Fruit fly (Drosophila melanogaster) whole organism, embryonic: ENCODE measurements around the gene Gli.

Experiments
- Atf-2 ChIP-seq: fragments of 200-800 bp; sonication (Bioruptor generic); optimal IDR thresholded peaks from 2 replicates; lab custom pipeline; 2016; ENCODE audit warnings: missing biosample characterization, missing genetic modification characterization
- CG10147 ChIP-seq: fragments of 200-800 bp; sonication (Bioruptor generic); optimal IDR thresholded peaks from 2 replicates; lab custom pipeline; 2019; ENCODE audit warnings: missing biosample characterization, mild to moderate bottlenecking, missing genetic modification characterization, moderate library complexity
- CG11085 ChIP-seq: fragments of 200-800 bp; sonication (Bioruptor generic); IDR thresholded peaks from 2 replicates; pipeline ENCODE4 v1.3.6; 2022; ENCODE audit warnings: missing biosample characterization, missing genetic modification characterization
- CG11504 ChIP-seq: fragments of 200-800 bp; sonication (Bioruptor generic); optimal IDR thresholded peaks from 3 replicates; lab custom pipeline; 2019; ENCODE audit warnings: missing biosample characterization, mild to moderate bottlenecking, missing genetic modification characterization, moderate library complexity
- CG14014 ChIP-seq: fragments of 200-800 bp; sonication (Bioruptor generic); IDR thresholded peaks from 2 replicates; pipeline ENCODE4 v1.3.6; 2022; ENCODE audit warnings: missing biosample characterization, missing genetic modification characterization
- CG16863 ChIP-seq: fragments of 200-800 bp; sonication (Bioruptor generic); optimal IDR thresholded peaks from 3 replicates; lab custom pipeline; 2016; ENCODE audit warnings: missing biosample characterization, missing genetic modification characterization
- CG17359 ChIP-seq: fragments of 200-800 bp; sonication (Bioruptor generic); optimal IDR thresholded peaks from 3 replicates; lab custom pipeline; 2018; ENCODE audit warnings: missing biosample characterization, mild to moderate bottlenecking, missing genetic modification characterization, moderate library complexity
- CG17612 ChIP-seq: fragments of 200-800 bp; sonication (Bioruptor generic); IDR thresholded peaks from 2 replicates; pipeline ENCODE4 v1.3.6; 2022; ENCODE audit warnings: missing biosample characterization, missing genetic modification characterization
- CG18476 ChIP-seq: fragments of 200-800 bp; sonication (Bioruptor generic); optimal IDR thresholded peaks from 2 replicates; lab custom pipeline; 2016; ENCODE audit warnings: missing biosample characterization, mild to moderate bottlenecking, missing genetic modification characterization
- CG2889 ChIP-seq: fragments of 200-800 bp; sonication (Bioruptor generic); IDR thresholded peaks from 3 replicates; pipeline ENCODE4 v1.3.6; 2022; ENCODE audit warnings: missing biosample characterization, missing genetic modification characterization
- CG34224 ChIP-seq: fragments of 200-800 bp; sonication (Bioruptor generic); IDR thresholded peaks from 3 replicates; pipeline ENCODE4 v1.3.6; 2022; ENCODE audit warnings: missing biosample characterization, missing genetic modification characterization; ENCODE audit not compliant: partially characterized antibody
- CG4360 ChIP-seq: fragments of 200-800 bp; sonication (Bioruptor generic); IDR thresholded peaks from 2 replicates; pipeline ENCODE4 v1.3.6; 2022; ENCODE audit warnings: missing biosample characterization, missing genetic modification characterization
- CG6272 ChIP-seq: fragments of 200-800 bp; sonication (Bioruptor generic); IDR thresholded peaks from 2 replicates; pipeline ENCODE4 v1.3.6; 2022; ENCODE audit warnings: missing biosample characterization, missing genetic modification characterization
- CG6689 ChIP-seq: fragments of 200-800 bp; sonication (Bioruptor generic); IDR thresholded peaks from 2 replicates; pipeline ENCODE4 v1.3.6; 2022; ENCODE audit warnings: missing biosample characterization, missing genetic modification characterization
- CG7357 ChIP-seq: fragments of 200-800 bp; sonication (Bioruptor generic); IDR thresholded peaks from 3 replicates; pipeline ENCODE4 v1.3.6; 2022; ENCODE audit warnings: missing biosample characterization, missing genetic modification characterization
- CG8765 ChIP-seq: fragments of 200-800 bp; sonication (Bioruptor generic); IDR thresholded peaks from 2 replicates; pipeline ENCODE4 v1.3.6; 2022; ENCODE audit warnings: missing biosample characterization, missing genetic modification characterization
- CG9215 ChIP-seq: fragments of 200-800 bp; sonication (Bioruptor generic); IDR thresholded peaks from 2 replicates; pipeline ENCODE4 v1.3.6; 2022; ENCODE audit warnings: missing biosample characterization, missing genetic modification characterization
- CG9817 ChIP-seq: fragments of 200-800 bp; sonication (Bioruptor generic); optimal IDR thresholded peaks from 2 replicates; lab custom pipeline; 2018; ENCODE audit warnings: missing biosample characterization, mild to moderate bottlenecking, missing genetic modification characterization, moderate library complexity
- CoRest ChIP-seq: fragments of 200-800 bp; sonication (Bioruptor generic); optimal IDR thresholded peaks from 3 replicates; lab custom pipeline; 2018; ENCODE audit warnings: missing biosample characterization, mild to moderate bottlenecking, missing genetic modification characterization, moderate library complexity
- Dll ChIP-seq: fragments of 200-800 bp; sonication (Bioruptor generic); IDR thresholded peaks from 4 replicates; pipeline ENCODE4 v1.3.6; 2022; ENCODE audit warnings: missing biosample characterization, missing genetic modification characterization; ENCODE audit not compliant: partially characterized antibody
- E2f2 ChIP-seq: fragments of 200-800 bp; sonication (Bioruptor generic); IDR thresholded peaks from 2 replicates; pipeline ENCODE4 v1.3.6; 2022; ENCODE audit warnings: missing biosample characterization, missing genetic modification characterization
- MBD-R2 ChIP-seq: fragments of 200-800 bp; sonication (Bioruptor generic); IDR thresholded peaks from 2 replicates; pipeline ENCODE4 v1.3.6; 2022; ENCODE audit warnings: missing biosample characterization, missing genetic modification characterization
- Max ChIP-seq: fragments of 200-800 bp; sonication (Bioruptor generic); optimal IDR thresholded peaks from 2 replicates; lab custom pipeline; 2016; ENCODE audit warnings: missing biosample characterization, mild to moderate bottlenecking, missing genetic modification characterization
- Meics ChIP-seq: fragments of 200-800 bp; sonication (Bioruptor generic); optimal IDR thresholded peaks from 2 replicates; lab custom pipeline; 2017; ENCODE audit warnings: missing biosample characterization, mild to moderate bottlenecking, missing genetic modification characterization
- PHDP ChIP-seq: fragments of 200-800 bp; sonication (Bioruptor generic); optimal IDR thresholded peaks from 3 replicates; lab custom pipeline; 2018; ENCODE audit warnings: missing biosample characterization, mild to moderate bottlenecking, missing genetic modification characterization, moderate library complexity
- Scr ChIP-seq: fragments of 200-800 bp; sonication (Bioruptor generic); IDR thresholded peaks from 2 replicates; pipeline ENCODE4 v1.3.6; 2022; ENCODE audit warnings: missing biosample characterization, missing genetic modification characterization; ENCODE audit not compliant: partially characterized antibody
- Sry-β ChIP-seq: fragments of 200-800 bp; sonication (Bioruptor generic); optimal IDR thresholded peaks from 2 replicates; lab custom pipeline; 2018; ENCODE audit warnings: missing biosample characterization, mild to moderate bottlenecking, missing genetic modification characterization, moderate library complexity
- Tbp ChIP-seq: fragments of >200 bp; optimal IDR thresholded peaks from 2 replicates; lab custom pipeline; 2018; ENCODE audit warnings: missing biosample characterization, missing genetic modification characterization
- cad ChIP-seq: fragments of >200 bp; optimal IDR thresholded peaks from 2 replicates; lab custom pipeline; 2017; ENCODE audit warnings: missing biosample characterization, missing genetic modification characterization
- cas ChIP-seq: fragments of 200-800 bp; sonication (Bioruptor generic); IDR thresholded peaks from 2 replicates; pipeline ENCODE4 v1.3.6; 2022; ENCODE audit warnings: missing biosample characterization, missing genetic modification characterization
- chn ChIP-seq: fragments of 200-800 bp; sonication (Bioruptor generic); optimal IDR thresholded peaks from 2 replicates; lab custom pipeline; 2016; ENCODE audit warnings: missing biosample characterization, missing genetic modification characterization
- crol ChIP-seq: fragments of 200-800 bp; sonication (Bioruptor generic); IDR thresholded peaks from 2 replicates; pipeline ENCODE4 v1.3.6; 2022; ENCODE audit warnings: missing biosample characterization, missing genetic modification characterization
- da ChIP-seq: fragments of 200-800 bp; sonication (Bioruptor generic); optimal IDR thresholded peaks from 2 replicates; lab custom pipeline; 2016; ENCODE audit warnings: missing biosample characterization, missing genetic modification characterization
- dimm ChIP-seq: fragments of 200-800 bp; sonication (Bioruptor generic); IDR thresholded peaks from 2 replicates; pipeline ENCODE4 v1.3.6; 2022; ENCODE audit warnings: missing biosample characterization, missing genetic modification characterization
- fd64A ChIP-seq: fragments of 200-800 bp; sonication (Bioruptor generic); optimal IDR thresholded peaks from 3 replicates; lab custom pipeline; 2018; ENCODE audit warnings: missing biosample characterization, mild to moderate bottlenecking, missing genetic modification characterization
- gce ChIP-seq: fragments of 200-800 bp; sonication (Bioruptor generic); IDR thresholded peaks from 3 replicates; pipeline ENCODE4 v1.3.6; 2022; ENCODE audit warnings: missing biosample characterization, missing genetic modification characterization
- gfzf ChIP-seq: fragments of 200-800 bp; sonication (Bioruptor generic); optimal IDR thresholded peaks from 2 replicates; lab custom pipeline; 2016; ENCODE audit warnings: missing biosample characterization, mild to moderate bottlenecking, missing genetic modification characterization, moderate library complexity
- gsb ChIP-seq: fragments of 200-800 bp; sonication (Bioruptor generic); IDR thresholded peaks from 2 replicates; pipeline ENCODE4 v1.3.6; 2022; ENCODE audit warnings: missing biosample characterization, missing genetic modification characterization
- hbn ChIP-seq: fragments of 200-800 bp; sonication (Bioruptor generic); IDR thresholded peaks from 2 replicates; pipeline ENCODE4 v1.3.6; 2022; ENCODE audit warnings: missing biosample characterization, missing genetic modification characterization; ENCODE audit not compliant: partially characterized antibody
- inv ChIP-seq: fragments of 200-800 bp; sonication (Bioruptor generic); IDR thresholded peaks from 2 replicates; pipeline ENCODE4 v1.3.6; 2022; ENCODE audit warnings: missing biosample characterization, missing genetic modification characterization; ENCODE audit not compliant: partially characterized antibody
- knrl ChIP-seq: fragments of 200-800 bp; sonication (Bioruptor generic); IDR thresholded peaks from 3 replicates; pipeline ENCODE4 v1.3.6; 2022; ENCODE audit warnings: missing biosample characterization, missing genetic modification characterization; ENCODE audit not compliant: partially characterized antibody
- lola ChIP-seq, 3 experiments: fragments of >200 bp in 2 of 3; fragments of 200-800 bp in 1 of 3; sonication (Bioruptor generic) in 1 of 3; optimal IDR thresholded peaks; 2 replicates each; lab custom pipeline; 2017 to 2019; ENCODE audit warnings: missing biosample characterization in 3 of 3, missing genetic modification characterization in 3 of 3, mild to moderate bottlenecking in 1 of 3, moderate library complexity in 1 of 3
- oc ChIP-seq: fragments of 200-800 bp; sonication (Bioruptor generic); optimal IDR thresholded peaks from 2 replicates; lab custom pipeline; 2018; ENCODE audit warnings: missing biosample characterization, mild to moderate bottlenecking, missing genetic modification characterization, moderate library complexity
- repo ChIP-seq: fragments of 200-800 bp; sonication (Bioruptor generic); optimal IDR thresholded peaks from 2 replicates; lab custom pipeline; 2016; ENCODE audit warnings: missing biosample characterization, missing genetic modification characterization
- sens ChIP-seq: fragments of 200-800 bp; sonication (Bioruptor generic); peaks from one replicate; lab custom pipeline; 2016; ENCODE audit warnings: missing biosample characterization, missing genetic modification characterization
- tgo ChIP-seq: fragments of 200-800 bp; sonication (Bioruptor generic); IDR thresholded peaks from 3 replicates; pipeline ENCODE4 v1.3.6; 2022; ENCODE audit warnings: missing biosample characterization, missing genetic modification characterization
- zen ChIP-seq: fragments of 200-800 bp; sonication (Bioruptor generic); optimal IDR thresholded peaks from 3 replicates; lab custom pipeline; 2018; ENCODE audit warnings: missing biosample characterization, mild to moderate bottlenecking, missing genetic modification characterization, moderate library complexity
- zen2 ChIP-seq: fragments of 200-800 bp; sonication (Bioruptor generic); IDR thresholded peaks from 3 replicates; pipeline ENCODE4 v1.3.6; 2022; ENCODE audit warnings: missing biosample characterization, missing genetic modification characterization; ENCODE audit not compliant: partially characterized antibody
- zf30C ChIP-seq: fragments of 200-800 bp; sonication (Bioruptor generic); optimal IDR thresholded peaks from 3 replicates; lab custom pipeline; 2018; ENCODE audit warnings: missing biosample characterization, mild to moderate bottlenecking, missing genetic modification characterization

Gene Gli

DNA sequence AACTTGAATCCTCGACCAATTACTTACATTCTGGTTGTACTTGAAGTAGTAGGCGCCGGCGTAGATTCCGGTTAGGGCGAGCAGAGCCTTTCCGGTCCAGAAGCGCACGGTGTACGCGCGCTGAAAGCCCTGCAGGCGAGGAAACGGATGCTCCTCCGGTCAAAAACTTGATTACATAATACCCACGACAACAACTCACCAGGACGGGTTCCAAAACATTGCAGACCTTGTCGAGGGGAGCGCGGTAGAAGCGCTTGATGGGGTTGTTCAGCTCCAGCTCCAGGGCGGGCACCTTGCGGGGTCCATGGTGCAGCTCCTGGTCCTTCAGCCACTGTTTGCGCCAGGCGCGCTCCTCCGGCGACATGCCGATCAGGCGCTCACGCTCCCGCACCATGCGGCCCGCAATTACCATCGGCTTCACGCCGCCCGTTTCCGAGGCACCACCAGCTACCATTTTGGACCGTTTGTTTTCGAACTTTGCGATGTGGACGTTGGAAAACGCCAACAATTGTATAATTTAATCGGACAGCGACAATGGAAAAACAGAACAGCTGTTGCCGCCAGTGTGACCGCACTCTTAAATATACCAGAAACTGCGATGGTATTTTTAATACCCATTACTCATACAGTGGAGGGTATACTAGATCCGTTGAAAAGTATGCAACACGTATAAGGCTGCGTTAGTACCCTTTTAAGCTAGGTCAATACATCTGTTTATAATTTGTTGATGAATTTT lies 11.9 kb downstream of the Gli start, which contains the start of gene ND-B17 (continued):
- TF ChIP-seq CG18476 (GFP tag; lab: Kevin White, UChicago) (no peak), dimm (GFP tag; lab: Robert Waterston, UW) (no peak), zen (tag; lab: Kevin White, UChicago) (no peak), Meics (GFP tag; lab: Kevin White, UChicago) (no peak), inv (GFP tag; lab: Robert Waterston, UW) (no peak), sens (GFP tag; lab: Kevin White, UChicago) (peak; percentile 93), cas (GFP tag; lab: Robert Waterston, UW) (0 out of 2 replicates have a peak, but pooled peaks have one; percentile 41), CG16863 (GFP tag; lab: Kevin White, UChicago) (peak; percentile 57), CG17359 (no peak), Tbp (GFP tag; lab: Kevin White, UChicago) (no peak), CoRest (tag; lab: Kevin White, UChicago) (peak; percentile 52), gfzf (GFP tag; lab: Kevin White, UChicago) (peak; percentile 76), CG14014 (GFP tag; lab: Robert Waterston, UW) (peak; percentile 50; the same call in 1 of the 2 replicates), CG17612 (0 out of 2 replicates have a peak, but pooled peaks have one; percentile 8), CG9215 (GFP tag; lab: Robert Waterston, UW) (peak; percentile 64), hbn (peak; percentile 34; the same call in 1 of the 2 replicates), oc (tag; lab: Kevin White, UChicago) (no peak), CG6272 (GFP tag; lab: Robert Waterston, UW) (no peak), CG9817 (tag; lab: Kevin White, UChicago) (peak; percentile 23), crol (GFP tag; lab: Robert Waterston, UW) (no peak), zf30C (GFP tag; lab: Kevin White, UChicago) (no peak), CG10147 (GFP tag; lab: Kevin White, UChicago) (no peak), repo (GFP tag; lab: Kevin White, UChicago) (no peak), gsb (GFP tag; lab: Robert Waterston, UW) (no peak), CG34224 (GFP tag; lab: Robert Waterston, UW) (no peak), lola (GFP tag; optimal IDR thresholded peaks at IDR 0.05; lab: Kevin White, UChicago) (peak in 1 of 3 experiments; percentile 20), CG11085 (GFP tag; lab: Robert Waterston, UW) (no peak), da (peak; percentile 41), CG2889 (GFP tag; lab: Robert Waterston, UW) (no peak), Atf-2 (GFP tag; lab: Kevin White, UChicago) (peak; percentile 43), E2f2 (GFP tag; lab: Robert Waterston, UW) (peak; percentile 57), CG8765 (GFP tag; lab: Robert Waterston, UW) (0 out of 2 replicates have a peak, but pooled peaks have one; percentile 29), Max (GFP tag; lab: Kevin White, UChicago) (no peak), Scr (GFP tag; lab: Robert Waterston, UW) (peak; percentile 31; the same call in 1 of the 2 replicates), cad (GFP tag; lab: Kevin White, UChicago) (no peak), tgo (GFP tag; lab: Robert Waterston, UW) (no peak; the same call in 2 of the 3 replicates), CG7357 (GFP tag; lab: Robert Waterston, UW) (no peak), CG4360 (GFP tag; lab: Robert Waterston, UW) (no peak), CG6689 (GFP tag; lab: Robert Waterston, UW) (no peak), knrl (no peak), zen2 (GFP tag; lab: Robert Waterston, UW) (no peak), chn (GFP tag; lab: Kevin White, UChicago) (peak; percentile 62), Sry-β (no peak), gce (GFP tag; lab: Robert Waterston, UW) (no peak), PHDP (tag; lab: Kevin White, UChicago) (no peak), Dll (peak; percentile 46; the same call in 1 of the 4 replicates), CG11504 (no peak), MBD-R2 (GFP tag; lab: Robert Waterston, UW) (peak; percentile 96), fd64A (GFP tag; lab: Kevin White, UChicago) (no peak)
